Worm (Caenorhabditis elegans): ENCODE data around the gene ins-10.

ins-10 gene

DNA sequence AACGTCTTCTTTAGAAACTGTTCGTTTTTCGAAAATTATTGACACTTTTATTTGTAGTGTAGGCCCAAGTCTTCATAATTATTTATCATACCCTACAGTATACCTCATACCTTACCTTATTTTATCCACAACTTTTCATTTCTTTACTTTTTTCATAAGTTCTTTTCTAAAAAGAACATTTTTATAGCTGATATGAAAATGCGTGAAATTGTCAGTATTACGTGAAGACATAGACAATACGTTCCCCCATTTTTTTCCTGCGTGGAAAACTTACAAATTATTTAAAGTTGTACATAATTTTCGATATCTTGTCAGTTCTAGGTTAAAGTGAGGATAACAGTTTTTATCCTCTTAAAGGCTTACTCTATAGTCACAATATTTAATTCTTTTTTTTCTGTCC lies 36.1 kb downstream of the ins-10 start:
- TF ChIP-seq scrt-1 (GFP tag; IDR thresholded peaks at IDR 0.05), result no peak
- no peak for TF ChIP-seq hmg-4 (GFP tag; optimal IDR thresholded peaks at IDR 0.05)
- TF ChIP-seq sea-1 (GFP tag; conservative IDR thresholded peaks at IDR 0.05), result no peak
- no peak for TF ChIP-seq B0310.2 (tag; optimal IDR thresholded peaks at IDR 0.05)
- TF ChIP-seq ama-1 (optimal IDR thresholded peaks at IDR 0.05), result no peak
- TF ChIP-seq ceh-36 (tag; optimal IDR thresholded peaks at IDR 0.05), result no peak
- TF ChIP-seq hmbx-1 (tag; optimal IDR thresholded peaks at IDR 0.05), result no peak
- no peak for TF ChIP-seq tbx-11 (GFP tag; IDR thresholded peaks at IDR 0.05)
- no peak for TF ChIP-seq tbx-37 (GFP tag; conservative IDR thresholded peaks at IDR 0.05)
- no peak for TF ChIP-seq pes-1 (GFP tag; IDR thresholded peaks at IDR 0.05)

DNA sequence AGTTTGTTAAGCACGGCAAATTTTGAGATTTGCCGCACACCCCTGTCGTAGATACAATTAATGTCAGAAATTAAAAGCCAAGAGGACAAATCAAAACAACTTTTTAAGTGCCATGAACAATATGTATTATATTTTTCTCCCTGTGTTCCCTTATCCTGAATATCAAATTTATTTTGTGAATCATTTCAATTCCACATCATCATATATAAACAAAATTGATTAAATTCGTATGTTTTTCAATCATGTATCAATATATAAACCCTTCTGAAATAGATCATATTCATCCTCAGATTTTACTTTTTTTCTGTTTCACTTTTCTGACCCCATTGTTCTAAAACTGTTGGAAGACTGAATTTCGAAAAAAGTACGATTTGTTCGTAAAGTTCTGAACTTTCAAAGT lies 40.4 kb downstream of the ins-10 start, which contains the start of gene D1086.11:
TSS of gene D1086.11 (plus strand) at position 301 of the 400 bp plus-strand sequence.
- TF ChIP-seq ceh-13 (GFP tag; optimal IDR thresholded peaks at IDR 0.05) (no peak), pes-1 (GFP tag; IDR thresholded peaks at IDR 0.05) (no peak), hmbx-1 (tag; optimal IDR thresholded peaks at IDR 0.05) (no peak), tbx-37 (GFP tag; conservative IDR thresholded peaks at IDR 0.05) (no peak), B0310.2 (tag; optimal IDR thresholded peaks at IDR 0.05) (no peak), flt-1 (GFP tag; IDR thresholded peaks at IDR 0.05) (no peak), aly-1 (tag; optimal IDR thresholded peaks at IDR 0.05) (no peak), ets-7 (tag; optimal IDR thresholded peaks at IDR 0.05) (no peak), F13C5.2 (tag; optimal IDR thresholded peaks at IDR 0.05) (no peak)

DNA sequence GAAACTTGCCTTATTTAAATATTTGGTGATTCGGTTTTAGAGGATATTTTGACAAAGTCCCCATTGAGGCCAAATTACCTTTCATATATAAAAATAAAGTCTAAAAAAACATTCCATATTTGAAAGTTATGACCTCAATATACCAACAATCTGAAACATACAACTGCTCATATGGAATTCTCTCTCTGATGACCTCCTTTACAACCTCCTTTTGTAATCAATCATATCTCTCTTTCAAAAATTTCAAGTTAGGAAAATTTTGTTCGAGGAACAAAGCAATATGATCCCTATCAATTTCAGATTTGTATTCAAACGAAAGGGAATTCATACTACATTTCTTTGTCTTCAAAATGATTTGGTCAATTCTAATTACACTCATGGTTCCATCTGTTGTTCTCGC lies 45.8 kb downstream of the ins-10 start, which contains the start of gene D1086.6:
TSS of gene D1086.6 (plus strand) at position 301 of the 400 bp plus-strand sequence.
- TF ChIP-seq aly-1 (tag; optimal IDR thresholded peaks at IDR 0.05), result no peak
- TF ChIP-seq hmg-4 (GFP tag; optimal IDR thresholded peaks at IDR 0.05), result no peak
- TF ChIP-seq scrt-1 (GFP tag; IDR thresholded peaks at IDR 0.05), result no peak
- no peak for TF ChIP-seq B0310.2 (tag; optimal IDR thresholded peaks at IDR 0.05)
- no peak for TF ChIP-seq flt-1 (GFP tag; IDR thresholded peaks at IDR 0.05)
- TF ChIP-seq ceh-13 (GFP tag; optimal IDR thresholded peaks at IDR 0.05), result no peak
- TF ChIP-seq F13C5.2 (tag; optimal IDR thresholded peaks at IDR 0.05), result no peak
- TF ChIP-seq hmbx-1 (tag; optimal IDR thresholded peaks at IDR 0.05), result no peak
- no peak for TF ChIP-seq ets-7 (tag; optimal IDR thresholded peaks at IDR 0.05)
- no peak for TF ChIP-seq tbx-37 (GFP tag; conservative IDR thresholded peaks at IDR 0.05)
- TF ChIP-seq tra-4 (tag; optimal IDR thresholded peaks at IDR 0.05), result no peak
- no peak for TF ChIP-seq pes-1 (GFP tag; IDR thresholded peaks at IDR 0.05)
- no peak for TF ChIP-seq ceh-36 (tag; optimal IDR thresholded peaks at IDR 0.05)
- no peak for TF ChIP-seq hnd-1 (tag; optimal IDR thresholded peaks at IDR 0.05)
- no peak for TF ChIP-seq tbx-11 (GFP tag; IDR thresholded peaks at IDR 0.05)
- no peak for TF ChIP-seq ama-1 (optimal IDR thresholded peaks at IDR 0.05)
- TF ChIP-seq sea-1 (GFP tag; conservative IDR thresholded peaks at IDR 0.05), result no peak

DNA sequence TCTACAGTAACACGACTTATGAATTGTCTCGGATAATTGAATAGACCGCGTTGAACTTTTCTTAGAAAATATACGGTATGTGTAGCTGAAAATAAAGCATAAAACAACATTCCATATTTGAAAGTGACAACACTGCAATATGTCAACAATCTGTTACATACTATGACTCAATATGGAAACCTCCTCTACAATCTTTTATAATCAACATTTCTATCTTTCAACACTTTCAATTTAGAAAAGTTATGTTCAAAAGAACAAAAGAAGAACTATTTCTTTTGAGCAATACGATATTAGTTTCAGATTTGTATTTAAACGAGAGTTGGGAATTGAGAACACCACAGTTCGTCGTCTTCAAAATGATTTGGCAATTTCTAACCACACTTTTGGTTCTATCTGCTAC lies 48.7 kb downstream of the ins-10 start, which contains the start of gene D1086.10:
TSS of gene D1086.10 (plus strand) at position 301 of the 400 bp plus-strand sequence.
- no peak for TF ChIP-seq ceh-36 (tag; optimal IDR thresholded peaks at IDR 0.05)

DNA sequence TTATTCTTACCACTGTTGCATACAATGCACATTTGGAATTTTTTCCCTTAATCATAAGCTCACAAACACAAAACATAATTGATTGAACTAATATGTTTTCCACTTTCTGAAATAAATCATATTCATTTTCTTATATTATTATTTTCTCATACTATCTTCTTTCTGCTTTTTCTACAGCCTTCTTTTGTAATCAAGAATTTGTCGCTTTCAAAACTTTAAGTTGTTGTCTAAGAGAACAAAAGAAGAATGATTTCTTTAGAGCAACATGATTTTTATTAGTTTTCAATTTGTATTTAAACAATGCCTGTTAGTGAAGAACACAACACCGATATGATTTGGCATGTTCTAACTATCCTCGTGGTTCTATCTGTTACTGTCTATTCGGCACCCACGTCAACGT lies 50.2 kb downstream of the ins-10 start, which contains the start of gene D1086.7:
TSS of gene D1086.7 (plus strand) at position 301 of the 400 bp plus-strand sequence.
- no peak for TF ChIP-seq hmg-4 (GFP tag; optimal IDR thresholded peaks at IDR 0.05)
- no peak for TF ChIP-seq ceh-13 (GFP tag; optimal IDR thresholded peaks at IDR 0.05)
- no peak for TF ChIP-seq aly-1 (tag; optimal IDR thresholded peaks at IDR 0.05)
- TF ChIP-seq tbx-37 (GFP tag; conservative IDR thresholded peaks at IDR 0.05), result no peak
- no peak for TF ChIP-seq tra-4 (tag; optimal IDR thresholded peaks at IDR 0.05)

All from whole organism, early embryonic.